Worm (Caenorhabditis elegans): ENCODE results near the gene F43D2.3.

The F43D2.3 gene

ce11 chrV:14599972-14600371, 31.7 kb upstream of the F43D2.3 start, which contains the start of gene glb-22:
glb-22 (plus strand) TSS chrV:14600272.
- TF ChIP-seq efl-3 (GFP tag; optimal IDR thresholded peaks at IDR 0.05) (no peak), unc-30 (tag; optimal IDR thresholded peaks at IDR 0.05) (no peak), hlh-17 (GFP tag; optimal IDR thresholded peaks at IDR 0.05; ENCODE audit: borderline replicate concordance) (no peak), tbx-2 (tag; optimal IDR thresholded peaks at IDR 0.05) (no peak), C04F5.9 (tag; optimal IDR thresholded peaks at IDR 0.05) (no peak), ceh-90 (tag; optimal IDR thresholded peaks at IDR 0.05) (no peak), lir-3 (tag; optimal IDR thresholded peaks at IDR 0.05; ENCODE audit: poor library complexity) (no peak), snu-23 (GFP tag; optimal IDR thresholded peaks at IDR 0.05) (no peak), unc-62 (GFP tag; optimal IDR thresholded peaks at IDR 0.05) (no peak), blmp-1 (tag; optimal IDR thresholded peaks at IDR 0.05) (no peak), nhr-11 (tag; optimal IDR thresholded peaks at IDR 0.05) (no peak), swsn-7 (tag; optimal IDR thresholded peaks at IDR 0.05) (no peak), ama-1 (optimal IDR thresholded peaks at IDR 0.05) (no peak), nhr-90 (tag; optimal IDR thresholded peaks at IDR 0.05; ENCODE audit: poor library complexity) (no peak), nhr-71 (tag; optimal IDR thresholded peaks at IDR 0.05) (no peak), isw-1 (GFP tag; IDR thresholded peaks at IDR 0.05) (no peak), hlh-4 (tag; optimal IDR thresholded peaks at IDR 0.05) (no peak), fkh-10 (GFP tag; optimal IDR thresholded peaks at IDR 0.05) (no peak)

DNA sequence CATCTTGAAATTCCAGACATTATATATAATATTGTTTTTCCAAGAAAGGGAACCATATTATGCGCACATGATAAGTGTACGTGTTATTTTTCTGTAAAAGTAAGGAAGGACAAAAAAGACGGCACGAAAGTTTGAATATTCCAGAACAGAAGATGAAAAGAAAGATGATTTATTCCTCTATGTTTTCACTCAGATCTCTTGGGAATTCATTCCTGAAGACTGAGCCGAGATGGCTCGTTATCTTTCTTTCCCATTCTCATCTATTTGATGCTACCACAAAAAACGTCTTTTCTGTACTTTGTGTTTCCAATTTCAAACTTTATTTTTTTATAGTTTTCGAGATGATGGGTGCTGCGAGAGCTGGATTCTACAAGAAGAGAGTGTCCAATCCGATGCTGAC, 27.9 kb upstream of the F43D2.3 start:
- TF ChIP-seq pag-3 (tag; optimal IDR thresholded peaks at IDR 0.05; ENCODE audit: borderline replicate concordance, insufficient read depth), result no peak
- peak; percentile 38 for TF ChIP-seq lin-14 (GFP tag; optimal IDR thresholded peaks at IDR 0.05)

- no peak for TF ChIP-seq nhr-71 (tag; optimal IDR thresholded peaks at IDR 0.05)
- TF ChIP-seq pag-3 (tag; optimal IDR thresholded peaks at IDR 0.05; ENCODE audit: borderline replicate concordance, insufficient read depth), result no peak
These were observed 22.0 kb upstream of the F43D2.3 start, which contains the start of gene R11H6.4 for ce11 chrV:14609643-14610042. R11H6.4 (plus strand) TSS chrV:14609943.

DNA sequence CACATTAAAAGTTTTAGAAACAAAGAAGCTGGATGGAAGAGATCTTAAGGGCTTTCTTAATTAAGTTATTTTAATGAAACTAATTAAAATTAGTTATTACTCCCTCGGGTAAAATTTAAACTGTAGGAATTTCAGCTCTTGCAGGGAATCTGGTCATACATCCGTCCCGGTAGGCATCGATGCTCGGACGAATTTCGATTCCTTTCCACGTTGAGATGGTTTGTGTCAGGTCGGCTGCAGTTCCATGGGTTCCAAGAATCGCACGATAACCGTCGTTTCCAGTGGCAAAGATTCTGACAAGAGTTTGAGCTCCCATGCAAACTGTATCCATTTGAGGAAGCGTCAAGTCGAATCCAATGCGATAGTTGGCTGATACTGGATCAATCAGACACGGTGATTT, 20.9 kb upstream of the F43D2.3 start:
- no peak for TF ChIP-seq efl-1 (optimal IDR thresholded peaks at IDR 0.05)
- peak in 1 of 2 experiments; percentile 63 for TF ChIP-seq efl-1 (GFP tag; optimal IDR thresholded peaks at IDR 0.05 in 1 of 2)
- no peak for TF ChIP-seq unc-86 (tag; optimal IDR thresholded peaks at IDR 0.05)
- no peak for TF ChIP-seq nhr-20 (tag; optimal IDR thresholded peaks at IDR 0.05)
- no peak for TF ChIP-seq nhr-71 (tag; optimal IDR thresholded peaks at IDR 0.05)

ce11 chrV:14612168-14612567, 19.5 kb upstream of the F43D2.3 start, which contains the start of the genes R11H6.5 and ccnk-1:
R11H6.5 (minus strand) TSS chrV:14612222.
ccnk-1 (plus strand) TSS chrV:14612548.
- peak; percentile 56 for TF ChIP-seq lin-14 (GFP tag; optimal IDR thresholded peaks at IDR 0.05)
- no peak for TF ChIP-seq C04F5.9 (tag; optimal IDR thresholded peaks at IDR 0.05)
- no peak for TF ChIP-seq C34B4.2 (tag; optimal IDR thresholded peaks at IDR 0.05)
- TF ChIP-seq elt-3 (tag; optimal IDR thresholded peaks at IDR 0.05), result peak in 2 of 6 experiments; percentile 2 to 28
- TF ChIP-seq unc-86 (tag; optimal IDR thresholded peaks at IDR 0.05), result no peak
- no peak for TF ChIP-seq ztf-11 (tag; optimal IDR thresholded peaks at IDR 0.05)
- TF ChIP-seq Y116A8C.19 (tag; optimal IDR thresholded peaks at IDR 0.05; ENCODE audit: borderline replicate concordance), result no peak
- no peak for TF ChIP-seq ceh-63 (GFP tag; optimal IDR thresholded peaks at IDR 0.05)
- TF ChIP-seq egl-27 (tag; optimal IDR thresholded peaks at IDR 0.05), result no peak
- TF ChIP-seq mep-1 (tag; optimal IDR thresholded peaks at IDR 0.05), result peak; percentile 67
- no peak for TF ChIP-seq isw-1 (GFP tag; IDR thresholded peaks at IDR 0.05)
- no peak for TF ChIP-seq ces-1 (GFP tag; optimal IDR thresholded peaks at IDR 0.05)
- TF ChIP-seq nhr-84 (tag; optimal IDR thresholded peaks at IDR 0.05), result no peak
- TF ChIP-seq fkh-8 (tag; optimal IDR thresholded peaks at IDR 0.05), result no peak
- TF ChIP-seq snu-23 (GFP tag; optimal IDR thresholded peaks at IDR 0.05), result peak; percentile 65
- no peak for TF ChIP-seq vab-15 (tag; optimal IDR thresholded peaks at IDR 0.05)
- no peak for TF ChIP-seq mab-9 (GFP tag; IDR thresholded peaks at IDR 0.05)
- TF ChIP-seq efl-1 (optimal IDR thresholded peaks at IDR 0.05), result peak; percentile 60 to 61
- TF ChIP-seq efl-1 (GFP tag; optimal IDR thresholded peaks at IDR 0.05 in 1 of 2), result peak; percentile 67 to 95
- TF ChIP-seq fos-1 (tag; optimal IDR thresholded peaks at IDR 0.05), result peak; percentile 12
- peak; percentile 60 for TF ChIP-seq blmp-1 (tag; optimal IDR thresholded peaks at IDR 0.05)
- no peak for TF ChIP-seq nhr-90 (tag; optimal IDR thresholded peaks at IDR 0.05; ENCODE audit: poor library complexity)
- TF ChIP-seq pax-3 (tag; optimal IDR thresholded peaks at IDR 0.05), result no peak
- no peak for TF ChIP-seq fkh-4 (tag; optimal IDR thresholded peaks at IDR 0.05; ENCODE audit: borderline replicate concordance)
- TF ChIP-seq zag-1 (tag; optimal IDR thresholded peaks at IDR 0.05), result no peak
- no peak for TF ChIP-seq nhr-28 (tag; optimal IDR thresholded peaks at IDR 0.05)
- TF ChIP-seq nhr-11 (tag; optimal IDR thresholded peaks at IDR 0.05), result no peak
- TF ChIP-seq nhr-237 (tag; optimal IDR thresholded peaks at IDR 0.05), result no peak
- TF ChIP-seq tbx-2 (tag; optimal IDR thresholded peaks at IDR 0.05), result peak; percentile 31
- TF ChIP-seq ceh-8 (GFP tag; optimal IDR thresholded peaks at IDR 0.05), result no peak
- TF ChIP-seq nhr-71 (tag; optimal IDR thresholded peaks at IDR 0.05), result no peak
- TF ChIP-seq ama-1 (optimal IDR thresholded peaks at IDR 0.05), result no peak
